Worm (Caenorhabditis elegans) whole organism, mixed stage, embryonic: ENCODE data around the gene F21C10.11.

ENCODE experiments used
- cnd-1 ChIP-seq: fragments of 200-800 bp; sonication (Bioruptor generic); optimal IDR thresholded peaks from 2 replicates; lab custom pipeline; 2018; ENCODE audit warnings: mild to moderate bottlenecking, missing genetic modification characterization, missing compliant biosample characterization
- mep-1 ChIP-seq: fragments of 150-350 bp; optimal IDR thresholded peaks from 2 replicates; lab custom pipeline; 2017; ENCODE audit warnings: missing biosample characterization, missing genetic modification reagents, missing genetic modification characterization, inconsistent platforms
- nhr-237 ChIP-seq: fragments of 150-350 bp; optimal IDR thresholded peaks from 2 replicates; lab custom pipeline; 2014; ENCODE audit warnings: missing biosample characterization, missing genetic modification characterization
- nhr-76 ChIP-seq: sonication (generic microtip); optimal IDR thresholded peaks from 2 replicates; lab custom pipeline; 2017; ENCODE audit warnings: missing biosample characterization, missing genetic modification characterization
- zip-8 ChIP-seq: fragments of 150-350 bp; optimal IDR thresholded peaks from 2 replicates; lab custom pipeline; 2014; ENCODE audit warnings: missing biosample characterization, missing genetic modification characterization

ce11 chrV:9111957-9112356 lies 11.3 kb upstream of the F21C10.11 start:
- TF ChIP-seq mep-1 (tag; lab: Kevin White, UChicago) (no peak), nhr-76 (tag; lab: Kevin White, UChicago) (no peak), cnd-1 (tag; lab: Kevin White, UChicago) (no peak), zip-8 (tag; lab: Kevin White, UChicago) (no peak), nhr-237 (tag; lab: Kevin White, UChicago) (no peak)
